Fruit fly (Drosophila melanogaster): ENCODE measurements around the gene RpL17.

The RpL17 gene

DNA sequence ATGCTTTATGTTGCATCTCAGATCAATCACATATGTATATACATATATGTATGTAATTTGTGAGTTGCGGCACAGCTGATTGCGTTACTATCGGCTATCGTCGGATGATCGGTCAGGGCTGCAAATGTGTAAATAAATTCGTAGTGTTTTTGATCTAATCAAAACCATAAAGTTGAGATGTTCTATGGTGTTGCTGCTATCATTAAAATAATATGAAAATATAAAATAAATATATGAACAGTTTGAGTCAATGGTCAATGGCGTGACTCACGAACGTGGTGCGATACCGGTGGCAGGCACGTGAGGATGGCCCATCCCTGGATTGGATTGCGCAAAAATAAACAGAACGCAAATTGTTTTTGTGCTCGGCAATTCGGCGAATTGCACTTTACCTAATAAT is 26.9 kb upstream of the RpL17 start, which contains the start of gene Coq7 (continued):
- no peak for TF ChIP-seq ash1 (GFP tag; optimal IDR thresholded peaks at IDR 0.05)
- TF ChIP-seq Fer2 (tag; optimal IDR thresholded peaks at IDR 0.05), result no peak
- TF ChIP-seq unpg (GFP tag; optimal IDR thresholded peaks at IDR 0.05), result no peak
- TF ChIP-seq pita (GFP tag; optimal IDR thresholded peaks at IDR 0.05), result no peak
- TF ChIP-seq Doc2 (GFP tag; IDR thresholded peaks at IDR 0.05), result peak; percentile 61; the same call in 1 of the 2 replicates
- no peak for TF ChIP-seq CG1233 (GFP tag; optimal IDR thresholded peaks at IDR 0.05)
- TF ChIP-seq jumu (GFP tag; optimal IDR thresholded peaks at IDR 0.05), result peak; percentile 55
- peak; percentile 87 for TF ChIP-seq CG12942 (GFP tag; optimal IDR thresholded peaks at IDR 0.05)
- peak; percentile 85 for TF ChIP-seq CG31224 (GFP tag; IDR thresholded peaks at IDR 0.05)
- peak; percentile 71 for TF ChIP-seq tup (GFP tag; optimal IDR thresholded peaks at IDR 0.05)
- TF ChIP-seq dysf (GFP tag; IDR thresholded peaks at IDR 0.05), result peak; percentile 91
- TF ChIP-seq CG4360 (GFP tag; IDR thresholded peaks at IDR 0.05), result peak; percentile 38; the same call in 1 of the 2 replicates
- peak; percentile 96 for TF ChIP-seq CG9932 (GFP tag; IDR thresholded peaks at IDR 0.05)
- peak; percentile 89 for TF ChIP-seq CG1602 (GFP tag; optimal IDR thresholded peaks at IDR 0.05)
- peak in 1 of 2 experiments; percentile 62 for TF ChIP-seq Hr51 (GFP tag; optimal IDR thresholded peaks at IDR 0.05)
- peak; percentile 20 for TF ChIP-seq Bteb2 (GFP tag; optimal IDR thresholded peaks at IDR 0.05)
- peak in 1 of 2 experiments; percentile 87 for TF ChIP-seq bsh (GFP tag; optimal IDR thresholded peaks at IDR 0.05)
- peak; percentile 77 for TF ChIP-seq CG10462 (GFP tag; optimal IDR thresholded peaks at IDR 0.05)
- no peak for TF ChIP-seq Mes4 (GFP tag; optimal IDR thresholded peaks at IDR 0.05)
- TF ChIP-seq Lim3 (GFP tag; IDR thresholded peaks at IDR 0.05), result peak; percentile 51; the same call in 1 of the 2 replicates
- TF ChIP-seq CG30403 (GFP tag; optimal IDR thresholded peaks at IDR 0.05), result peak; percentile 93
- no peak for TF ChIP-seq Dek (tag; optimal IDR thresholded peaks at IDR 0.05)
- TF ChIP-seq NFAT (GFP tag; IDR thresholded peaks at IDR 0.05), result peak; percentile 90
- TF ChIP-seq Dll (GFP tag; IDR thresholded peaks at IDR 0.05; ENCODE audit: partially characterized antibody), result peak; percentile 99
- peak; percentile 52 for TF ChIP-seq Camta (GFP tag; optimal IDR thresholded peaks at IDR 0.05)
- peak; percentile 77 for TF ChIP-seq CG3065 (GFP tag; optimal IDR thresholded peaks at IDR 0.05)
- TF ChIP-seq ind (GFP tag; optimal IDR thresholded peaks at IDR 0.05), result peak; percentile 91
- TF ChIP-seq Blimp-1 (GFP tag; optimal IDR thresholded peaks at IDR 0.05), result no peak
- TF ChIP-seq CG3407 (GFP tag; optimal IDR thresholded peaks at IDR 0.05), result peak; percentile 78
- TF ChIP-seq Scr (GFP tag; IDR thresholded peaks at IDR 0.05; ENCODE audit: partially characterized antibody), result peak; percentile 99
- TF ChIP-seq Oli (tag; optimal IDR thresholded peaks at IDR 0.05), result peak; percentile 77
- TF ChIP-seq tll (GFP tag; optimal IDR thresholded peaks at IDR 0.05), result no peak
- TF ChIP-seq gsb (GFP tag; IDR thresholded peaks at IDR 0.05), result peak; percentile 84
- peak; percentile 60 for TF ChIP-seq Dref (GFP tag; IDR thresholded peaks at IDR 0.05)
- TF ChIP-seq btn (GFP tag; optimal IDR thresholded peaks at IDR 0.05), result no peak
- no peak for TF ChIP-seq nom (GFP tag; optimal IDR thresholded peaks at IDR 0.05)
- TF ChIP-seq vnd (GFP tag; IDR thresholded peaks at IDR 0.05; ENCODE audit: partially characterized antibody), result peak; percentile 99
- TF ChIP-seq CG4617 (GFP tag; optimal IDR thresholded peaks at IDR 0.05; ENCODE audit: borderline replicate concordance), result peak; percentile 91
- TF ChIP-seq CG12659 (GFP tag; optimal IDR thresholded peaks at IDR 0.05), result peak; percentile 89
- TF ChIP-seq HmgZ (tag; optimal IDR thresholded peaks at IDR 0.05), result peak; percentile 92
- no peak for TF ChIP-seq cad (GFP tag; optimal IDR thresholded peaks at IDR 0.05)
- peak; percentile 79 for TF ChIP-seq GATAe (GFP tag; conservative IDR thresholded peaks at IDR 0.05)
- no peak for TF ChIP-seq crc (GFP tag; optimal IDR thresholded peaks at IDR 0.05)
- TF ChIP-seq Chrac-16 (GFP tag; optimal IDR thresholded peaks at IDR 0.05), result peak; percentile 91
- peak; percentile 90 for TF ChIP-seq Opbp (GFP tag; IDR thresholded peaks at IDR 0.05; ENCODE audit: partially characterized antibody)
- TF ChIP-seq Hsf (GFP tag; optimal IDR thresholded peaks at IDR 0.05), result peak; percentile 79
- peak; percentile 58 for TF ChIP-seq CG17802 (tag; optimal IDR thresholded peaks at IDR 0.05)
- no peak for TF ChIP-seq CG3163 (GFP tag; optimal IDR thresholded peaks at IDR 0.05)
- TF ChIP-seq kah (GFP tag; optimal IDR thresholded peaks at IDR 0.05), result peak; percentile 57
- TF ChIP-seq CG8478 (optimal IDR thresholded peaks at IDR 0.05), result no peak

All from whole organism, embryonic.